Fruit fly (Drosophila melanogaster) whole organism, embryonic: ENCODE data around the gene CG34117.

Source experiments
- CG10274 ChIP-seq: fragments of 200-800 bp; sonication (Bioruptor generic); optimal IDR thresholded peaks from 3 replicates; lab custom pipeline; 2017; ENCODE audit warnings: missing biosample characterization, mild to moderate bottlenecking, missing genetic modification characterization
- CG15601 ChIP-seq: fragments of 200-800 bp; sonication (Bioruptor generic); optimal IDR thresholded peaks from 3 replicates; lab custom pipeline; 2019; ENCODE audit warnings: missing biosample characterization, mild to moderate bottlenecking, missing genetic modification characterization, moderate library complexity
- CG17186 ChIP-seq: fragments of 200-800 bp; sonication (Bioruptor generic); optimal IDR thresholded peaks from 3 replicates; lab custom pipeline; 2017; ENCODE audit warnings: missing biosample characterization, missing genetic modification reagents, missing genetic modification characterization
- CG1792 ChIP-seq: fragments of 200-800 bp; sonication (Bioruptor generic); optimal IDR thresholded peaks from 2 replicates; lab custom pipeline; 2016; ENCODE audit warnings: missing biosample characterization, missing genetic modification characterization
- CG18764 ChIP-seq: fragments of 200-800 bp; sonication (Bioruptor generic); optimal IDR thresholded peaks from 3 replicates; lab custom pipeline; 2016; ENCODE audit warnings: missing biosample characterization, missing genetic modification characterization
- CG31365 ChIP-seq: fragments of 200-800 bp; sonication (Bioruptor generic); optimal IDR thresholded peaks from 2 replicates; lab custom pipeline; 2018; ENCODE audit warnings: missing biosample characterization, mild to moderate bottlenecking, missing genetic modification characterization
- CG34376 ChIP-seq: fragments of 200-800 bp; sonication (Bioruptor generic); optimal IDR thresholded peaks from 2 replicates; lab custom pipeline; 2018; ENCODE audit warnings: missing biosample characterization, mild to moderate bottlenecking, missing genetic modification characterization
- CG42726 ChIP-seq: fragments of 200-800 bp; sonication (Bioruptor generic); IDR thresholded peaks from 2 replicates; pipeline ENCODE4 v1.3.6; 2022; ENCODE audit warnings: missing biosample characterization, missing genetic modification characterization; ENCODE audit not compliant: partially characterized antibody
- CG4707 ChIP-seq: fragments of 200-800 bp; sonication (Bioruptor generic); optimal IDR thresholded peaks from 2 replicates; lab custom pipeline; 2018; ENCODE audit warnings: missing biosample characterization, mild to moderate bottlenecking, missing genetic modification characterization, moderate library complexity
- CG5180 ChIP-seq: fragments of 200-800 bp; sonication (Bioruptor generic); optimal IDR thresholded peaks from 3 replicates; lab custom pipeline; 2017; ENCODE audit warnings: missing biosample characterization, missing genetic modification characterization, mild to moderate bottlenecking, moderate library complexity, missing genetic modification reagents
- CG6254 ChIP-seq: fragments of 200-800 bp; sonication (Bioruptor generic); optimal IDR thresholded peaks from 3 replicates; lab custom pipeline; 2017; ENCODE audit warnings: mild to moderate bottlenecking, missing biosample characterization, missing genetic modification reagents, missing genetic modification characterization
- CG8281 ChIP-seq: fragments of 200-800 bp; sonication (Bioruptor generic); optimal IDR thresholded peaks from 2 replicates; lab custom pipeline; 2018; ENCODE audit warnings: missing biosample characterization, mild to moderate bottlenecking, missing genetic modification characterization, moderate library complexity
- CG8359 ChIP-seq: fragments of 200-800 bp; sonication (Bioruptor generic); optimal IDR thresholded peaks from 2 replicates; lab custom pipeline; 2017; ENCODE audit warnings: missing biosample characterization, mild to moderate bottlenecking, missing genetic modification characterization, borderline replicate concordance
- Dad ChIP-seq: fragments of 200-800 bp; sonication (Bioruptor generic); optimal IDR thresholded peaks from 3 replicates; lab custom pipeline; 2016; ENCODE audit warnings: missing biosample characterization, missing genetic modification characterization
- Dp ChIP-seq: fragments of 200-800 bp; sonication (Bioruptor generic); optimal IDR thresholded peaks from 2 replicates; lab custom pipeline; 2018; ENCODE audit warnings: missing biosample characterization, mild to moderate bottlenecking, missing genetic modification characterization, moderate library complexity
- HLH4C ChIP-seq: fragments of 200-800 bp; sonication (Bioruptor generic); IDR thresholded peaks from 3 replicates; pipeline ENCODE4 v1.3.6; 2022; ENCODE audit warnings: missing biosample characterization, missing genetic modification characterization; ENCODE audit not compliant: partially characterized antibody
- Lim3 ChIP-seq: fragments of 200-800 bp; sonication (Bioruptor generic); IDR thresholded peaks from 2 replicates; pipeline ENCODE4 v1.3.6; 2022; ENCODE audit warnings: missing biosample characterization, missing genetic modification characterization
- MESR4 ChIP-seq: fragments of 200-800 bp; sonication (Bioruptor generic); optimal IDR thresholded peaks from 2 replicates; lab custom pipeline; 2018; ENCODE audit warnings: missing biosample characterization, mild to moderate bottlenecking, missing genetic modification characterization, moderate library complexity
- NK7.1 ChIP-seq: fragments of 200-800 bp; sonication (Bioruptor generic); optimal IDR thresholded peaks from 3 replicates; lab custom pipeline; 2016; ENCODE audit warnings: missing biosample characterization, missing genetic modification characterization
- Nf-YC ChIP-seq: fragments of 200-800 bp; optimal IDR thresholded peaks from 3 replicates; lab custom pipeline; 2019; ENCODE audit warnings: missing biosample characterization, mild to moderate bottlenecking, missing genetic modification characterization, moderate library complexity
- Ptx1 ChIP-seq: fragments of 200-800 bp; sonication (Bioruptor generic); IDR thresholded peaks from 2 replicates; pipeline ENCODE4 v1.3.6; 2022; ENCODE audit warnings: missing biosample characterization, missing genetic modification characterization
- Rx ChIP-seq: fragments of 200-800 bp; sonication (Bioruptor generic); IDR thresholded peaks from 2 replicates; pipeline ENCODE4 v1.3.6; 2022; ENCODE audit warnings: missing biosample characterization, missing genetic modification characterization
- TFAM ChIP-seq: fragments of 200-800 bp; sonication (Bioruptor generic); optimal IDR thresholded peaks from 2 replicates; lab custom pipeline; 2017; ENCODE audit warnings: missing biosample characterization, missing genetic modification characterization, inconsistent platforms
- Usf ChIP-seq: fragments of 200-800 bp; sonication (Bioruptor generic); optimal IDR thresholded peaks from 2 replicates; lab custom pipeline; 2017; ENCODE audit warnings: missing genotype, missing biosample characterization, missing genetic modification characterization
- Xbp1 ChIP-seq: fragments of 200-800 bp; sonication (Bioruptor generic); optimal IDR thresholded peaks from 3 replicates; lab custom pipeline; 2016; ENCODE audit warnings: missing biosample characterization, mild to moderate bottlenecking, missing genetic modification characterization
- YL-1 ChIP-seq: fragments of 200-800 bp; sonication (Bioruptor generic); optimal IDR thresholded peaks from 3 replicates; lab custom pipeline; 2017; ENCODE audit warnings: missing biosample characterization, mild to moderate bottlenecking, missing genetic modification characterization
- ab ChIP-seq: fragments of 200-800 bp; sonication (Bioruptor generic); optimal IDR thresholded peaks from 2 replicates; lab custom pipeline; 2016; ENCODE audit warnings: missing biosample characterization, missing genetic modification characterization
- amos ChIP-seq: fragments of 200-800 bp; sonication (Bioruptor generic); IDR thresholded peaks from 2 replicates; pipeline ENCODE4 v1.3.6; 2022; ENCODE audit warnings: missing biosample characterization, missing genetic modification characterization; ENCODE audit not compliant: partially characterized antibody
- bigmax ChIP-seq: fragments of 200-800 bp; sonication (Bioruptor generic); optimal IDR thresholded peaks from 2 replicates; lab custom pipeline; 2018; ENCODE audit warnings: missing biosample characterization, mild to moderate bottlenecking, missing genetic modification characterization
- bsh ChIP-seq, 2 experiments: fragments of 200-800 bp; sonication (Bioruptor generic); optimal IDR thresholded peaks; 2 replicates each; lab custom pipeline; 2017 to 2018; ENCODE audit warnings: mild to moderate bottlenecking in 2 of 2, missing biosample characterization in 2 of 2, missing genetic modification characterization in 2 of 2, moderate library complexity in 1 of 2
- chif ChIP-seq, 2 experiments: fragments of 200-800 bp; sonication (Bioruptor generic); optimal IDR thresholded peaks; 3 replicates each; lab custom pipeline; 2016; ENCODE audit warnings: missing biosample characterization in 2 of 2, missing genetic modification characterization in 2 of 2
- chn ChIP-seq: fragments of 200-800 bp; sonication (Bioruptor generic); optimal IDR thresholded peaks from 2 replicates; lab custom pipeline; 2016; ENCODE audit warnings: missing biosample characterization, missing genetic modification characterization
- crol ChIP-seq: fragments of 200-800 bp; sonication (Bioruptor generic); IDR thresholded peaks from 2 replicates; pipeline ENCODE4 v1.3.6; 2022; ENCODE audit warnings: missing biosample characterization, missing genetic modification characterization
- dysf ChIP-seq: fragments of 200-800 bp; sonication (Bioruptor generic); IDR thresholded peaks from 3 replicates; pipeline ENCODE4 v1.3.6; 2022; ENCODE audit warnings: missing biosample characterization, missing genetic modification characterization
- fd102C ChIP-seq: fragments of 200-800 bp; sonication (Bioruptor generic); optimal IDR thresholded peaks from 2 replicates; lab custom pipeline; 2018; ENCODE audit warnings: missing biosample characterization, mild to moderate bottlenecking, missing genetic modification characterization, moderate library complexity
- gce ChIP-seq: fragments of 200-800 bp; sonication (Bioruptor generic); IDR thresholded peaks from 3 replicates; pipeline ENCODE4 v1.3.6; 2022; ENCODE audit warnings: missing biosample characterization, missing genetic modification characterization
- grau ChIP-seq: fragments of 200-800 bp; optimal IDR thresholded peaks from 3 replicates; lab custom pipeline; 2019; ENCODE audit warnings: missing biosample characterization, mild to moderate bottlenecking, missing genetic modification characterization, moderate library complexity
- gsb-n ChIP-seq: fragments of 200-800 bp; sonication (Bioruptor generic); optimal IDR thresholded peaks from 3 replicates; lab custom pipeline; 2018; ENCODE audit warnings: missing biosample characterization, mild to moderate bottlenecking, missing genetic modification characterization
- ken ChIP-seq: fragments of 200-800 bp; sonication (Bioruptor generic); IDR thresholded peaks from 3 replicates; pipeline ENCODE4 v1.3.6; 2022; ENCODE audit warnings: missing biosample characterization, missing genetic modification characterization
- knrl ChIP-seq: fragments of 200-800 bp; sonication (Bioruptor generic); IDR thresholded peaks from 3 replicates; pipeline ENCODE4 v1.3.6; 2022; ENCODE audit warnings: missing biosample characterization, missing genetic modification characterization; ENCODE audit not compliant: partially characterized antibody
- lov ChIP-seq, 2 experiments: fragments of 200-800 bp in 1 of 2; fragments of >200 bp in 1 of 2; sonication (Bioruptor generic) in 1 of 2; IDR thresholded peaks in 1 of 2; optimal IDR thresholded peaks in 1 of 2; 2 replicates in 1 of 2; 3 replicates in 1 of 2; pipeline versions ENCODE4 v1.3.6 to Lab custom; 2017 to 2022; ENCODE audit warnings: missing biosample characterization in 1 of 2, missing genetic modification characterization in 1 of 2
- sens ChIP-seq: fragments of 200-800 bp; sonication (Bioruptor generic); peaks from one replicate; lab custom pipeline; 2016; ENCODE audit warnings: missing biosample characterization, missing genetic modification characterization
- sisA ChIP-seq: fragments of 200-800 bp; sonication (Bioruptor generic); IDR thresholded peaks from 2 replicates; pipeline ENCODE4 v1.3.6; 2022; ENCODE audit warnings: missing biosample characterization, missing genetic modification characterization
- slbo ChIP-seq: fragments of 200-800 bp; sonication (Bioruptor generic); IDR thresholded peaks from 2 replicates; pipeline ENCODE4 v1.3.6; 2022; ENCODE audit warnings: missing biosample characterization, missing genetic modification characterization
- sr ChIP-seq: fragments of 200-800 bp; sonication (Bioruptor generic); IDR thresholded peaks from 3 replicates; pipeline ENCODE4 v1.3.6; 2022; ENCODE audit warnings: missing biosample characterization, missing genetic modification characterization
- tx ChIP-seq: fragments of 200-800 bp; sonication (Bioruptor generic); optimal IDR thresholded peaks from 2 replicates; lab custom pipeline; 2016; ENCODE audit warnings: missing biosample characterization, missing genetic modification characterization
- unc-4 ChIP-seq: fragments of 200-800 bp; sonication (Bioruptor generic); IDR thresholded peaks from 2 replicates; pipeline ENCODE4 v1.3.6; 2022; ENCODE audit warnings: missing biosample characterization, missing genetic modification characterization; ENCODE audit not compliant: partially characterized antibody

Gene CG34117

DNA sequence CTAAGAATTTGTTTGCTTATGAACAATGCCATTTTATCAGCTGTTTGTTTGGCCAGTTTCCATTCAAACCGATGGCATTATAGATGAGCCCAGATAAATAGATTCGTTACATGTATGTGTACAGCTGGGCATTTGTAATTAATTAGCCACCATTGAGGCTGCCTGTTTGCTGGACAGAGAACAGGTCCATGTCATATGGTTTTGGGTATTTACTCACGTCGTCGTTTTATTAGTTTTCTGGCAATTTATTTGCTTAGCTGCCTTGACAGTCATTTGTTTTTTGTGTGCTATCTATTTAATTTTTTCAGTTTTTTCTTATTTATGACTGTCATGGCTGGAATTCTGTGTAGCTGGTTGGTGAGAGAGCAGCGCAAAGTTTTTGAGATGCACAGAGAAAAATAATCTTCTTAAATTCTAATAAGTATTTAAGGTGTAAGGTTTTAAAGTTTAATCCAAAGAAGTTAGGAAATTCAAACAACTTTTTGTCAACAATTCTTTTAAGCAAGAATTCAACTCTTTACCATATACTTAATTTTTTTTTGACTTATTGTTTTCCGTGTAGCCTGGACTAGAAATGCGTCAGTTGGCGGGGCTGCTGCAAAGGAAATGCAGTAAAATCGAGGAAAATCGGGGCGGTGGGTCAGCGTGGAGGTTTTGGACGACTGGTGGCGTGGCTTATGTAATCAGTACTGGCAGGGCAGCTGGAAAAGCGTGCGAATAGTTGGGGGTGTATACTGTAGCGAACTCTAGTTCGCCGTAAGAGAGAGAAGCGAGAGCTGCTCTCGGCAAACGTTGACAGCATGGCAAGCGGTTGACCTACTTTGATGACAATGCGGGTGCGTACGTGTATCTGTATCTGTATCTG, 34.9 kb upstream of the CG34117 start (continued):
- TF ChIP-seq CG8359 (GFP tag; lab: Kevin White, UChicago) (no peak), sr (0 out of 3 replicates have a peak, but pooled peaks have one; percentile 32), chif (GFP tag; optimal IDR thresholded peaks at IDR 0.05; lab: Kevin White, UChicago) (peak; percentile 78 to 80), Nf-YC (tag; lab: Kevin White, UChicago) (peak; percentile 74), gce (GFP tag; lab: Robert Waterston, UW) (peak; percentile 85), ken (GFP tag; lab: Robert Waterston, UW) (peak; percentile 83), knrl (GFP tag; lab: Robert Waterston, UW) (no peak), tx (peak; percentile 63), CG5180 (GFP tag; lab: Kevin White, UChicago) (peak; percentile 69), gsb-n (peak; percentile 75), CG8281 (tag; lab: Kevin White, UChicago) (peak; percentile 69), Xbp1 (GFP tag; lab: Kevin White, UChicago) (peak; percentile 88), CG1792 (GFP tag; lab: Kevin White, UChicago) (peak; percentile 72), fd102C (GFP tag; lab: Kevin White, UChicago) (no peak), dysf (GFP tag; lab: Robert Waterston, UW) (peak; percentile 92), Usf (GFP tag; lab: Kevin White, UChicago) (peak; percentile 49), YL-1 (GFP tag; lab: Kevin White, UChicago) (no peak), CG18764 (GFP tag; lab: Kevin White, UChicago) (peak; percentile 68), Ptx1 (GFP tag; lab: Robert Waterston, UW) (peak; percentile 90), Lim3 (GFP tag; lab: Robert Waterston, UW) (peak; percentile 59; the same call in 1 of the 2 replicates), CG10274 (GFP tag; lab: Kevin White, UChicago) (peak; percentile 26), CG4707 (GFP tag; lab: Kevin White, UChicago) (peak; percentile 66), chn (GFP tag; lab: Kevin White, UChicago) (peak; percentile 80), Dad (GFP tag; lab: Kevin White, UChicago) (peak; percentile 75), Rx (GFP tag; lab: Robert Waterston, UW) (peak; percentile 62), CG17186 (GFP tag; lab: Kevin White, UChicago) (no peak), crol (GFP tag; lab: Robert Waterston, UW) (0 out of 2 replicates have a peak, but pooled peaks have one; percentile 39), bigmax (GFP tag; lab: Kevin White, UChicago) (no peak), NK7.1 (GFP tag; lab: Kevin White, UChicago) (peak; percentile 67), unc-4 (GFP tag; lab: Robert Waterston, UW) (no peak), sens (peak; percentile 97), slbo (GFP tag; lab: Robert Waterston, UW) (peak; percentile 93), bsh (GFP tag; optimal IDR thresholded peaks at IDR 0.05; lab: Kevin White, UChicago) (peak in 1 of 2 experiments; percentile 89), CG31365 (tag; lab: Kevin White, UChicago) (no peak), ab (GFP tag; lab: Kevin White, UChicago) (no peak), CG15601 (tag; lab: Kevin White, UChicago) (peak; percentile 69), MESR4 (no peak), CG42726 (GFP tag; lab: Robert Waterston, UW) (no peak), lov (optimal IDR thresholded peaks at IDR 0.05; lab: Kevin White, UChicago) (no peak), lov (GFP tag; IDR thresholded peaks at IDR 0.05; lab: Robert Waterston, UW) (peak; percentile 79; the same call in 2 of the 3 replicates), CG6254 (GFP tag; lab: Kevin White, UChicago) (peak; percentile 70), TFAM (GFP tag; lab: Kevin White, UChicago) (no peak), HLH4C (no peak), CG34376 (GFP tag; lab: Kevin White, UChicago) (peak; percentile 56), Dp (GFP tag; lab: Kevin White, UChicago) (no peak), amos (GFP tag; lab: Robert Waterston, UW) (no peak), grau (tag; lab: Kevin White, UChicago) (peak; percentile 87), sisA (peak; percentile 50)
